Worm (Caenorhabditis elegans) whole organism, mixed stage, embryonic: ENCODE data around the gene aptf-4.

Experiments used
- M03D4.4 ChIP-seq: sonication (generic microtip); optimal IDR thresholded peaks from 2 replicates; lab custom pipeline; 2017; ENCODE audit warnings: mild to moderate bottlenecking, missing genetic modification characterization, missing compliant biosample characterization
- ces-1 ChIP-seq: fragments of 150-350 bp; optimal IDR thresholded peaks from 2 replicates; lab custom pipeline; 2014; ENCODE audit warnings: missing biosample characterization, missing genetic modification reagents, missing genetic modification characterization
- lsy-2 ChIP-seq: fragments of 150-350 bp; optimal IDR thresholded peaks from 2 replicates; lab custom pipeline; 2014; ENCODE audit warnings: missing biosample characterization, missing genetic modification characterization
- nhr-12 ChIP-seq: fragments of 150-350 bp; optimal IDR thresholded peaks from 2 replicates; lab custom pipeline; 2014; ENCODE audit warnings: missing biosample characterization, missing genetic modification characterization
- pha-4 ChIP-seq: fragments of 150-350 bp; optimal IDR thresholded peaks from 2 replicates; lab custom pipeline; 2018; ENCODE audit warnings: missing biosample characterization, missing genetic modification reagents, missing genetic modification characterization
- snpc-4 ChIP-seq: fragments of 150-350 bp; optimal IDR thresholded peaks from 2 replicates; lab custom pipeline; 2014; ENCODE audit warnings: missing biosample characterization, missing genetic modification characterization
- unc-39 ChIP-seq: fragments of 150-350 bp; optimal IDR thresholded peaks from 2 replicates; lab custom pipeline; 2014; ENCODE audit warnings: missing biosample characterization, missing genetic modification characterization

DNA sequence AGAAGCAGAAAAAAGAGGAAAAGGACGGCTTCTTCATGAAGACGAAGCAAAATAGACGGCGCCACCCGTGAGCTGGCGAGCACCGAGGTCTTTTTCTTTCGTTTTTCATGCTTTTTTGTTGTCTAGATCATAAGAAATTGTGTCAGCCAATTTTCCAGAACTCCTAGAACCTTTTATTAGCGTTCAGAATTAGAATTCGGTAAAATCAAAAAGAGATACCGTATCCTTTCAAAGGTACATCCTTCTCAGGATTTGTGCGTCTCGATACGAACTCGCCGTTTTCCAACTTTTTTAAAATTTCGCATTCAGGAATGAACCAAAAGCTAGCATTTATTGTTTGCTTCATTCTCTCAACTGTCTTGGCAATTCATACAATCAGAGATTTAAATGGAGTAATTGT is 17.7 kb upstream of the aptf-4 start, which contains the start of gene F54C9.7:
- TF ChIP-seq lsy-2: no peak
- TF ChIP-seq pha-4 (tag; lab: Kevin White, UChicago): no peak
- TF ChIP-seq nhr-12 (tag; lab: Kevin White, UChicago): no peak
- no peak for TF ChIP-seq ces-1 (GFP tag; lab: Kevin White, UChicago)
- TF ChIP-seq unc-39 (tag; lab: Kevin White, UChicago): no peak
- TF ChIP-seq snpc-4 (tag; lab: Kevin White, UChicago): no peak
- TF ChIP-seq M03D4.4 (tag; lab: Kevin White, UChicago): no peak
